Worm (Caenorhabditis elegans) whole organism, L4 larva: ENCODE measurements around the gene T28B11.1.

Experiments used
- F26F4.8 ChIP-seq: fragments of 200-800 bp; sonication (Bioruptor generic); conservative IDR thresholded peaks from 2 replicates; pipeline ENCODE4 v1.3.6; 2022; ENCODE audit warnings: missing genetic modification characterization, missing compliant biosample characterization
- F37D6.2 ChIP-seq: sonication (generic microtip); optimal IDR thresholded peaks from 2 replicates; lab custom pipeline; 2016; ENCODE audit warnings: mild to moderate bottlenecking, missing genetic modification characterization, missing compliant biosample characterization
- R02D3.7 ChIP-seq: fragments of 150-350 bp; sonication (generic microtip); optimal IDR thresholded peaks from 3 replicates; lab custom pipeline; 2014; ENCODE audit warnings: missing biosample characterization, missing genetic modification characterization
- T20F7.1 ChIP-seq: fragments of 200-800 bp; sonication (Bioruptor generic); optimal IDR thresholded peaks from 2 replicates; lab custom pipeline; 2018; ENCODE audit warnings: mild to moderate bottlenecking, missing genetic modification characterization, missing compliant biosample characterization
- Y5F2A.4 ChIP-seq: fragments of 200-800 bp; sonication (Bioruptor generic); optimal IDR thresholded peaks from 2 replicates; lab custom pipeline; 2018; ENCODE audit warnings: mild to moderate bottlenecking, missing genetic modification characterization, missing compliant biosample characterization
- Y75B8A.6 ChIP-seq: fragments of 200-800 bp; sonication (Bioruptor generic); IDR thresholded peaks from 2 replicates; pipeline ENCODE4 v1.3.6; 2022; ENCODE audit warnings: missing genetic modification reagents, missing genetic modification characterization, missing compliant biosample characterization
- ceh-20 ChIP-seq: fragments of 200-800 bp; sonication (Bioruptor generic); IDR thresholded peaks from 2 replicates; pipeline ENCODE4 v1.3.6; 2022; ENCODE audit warnings: missing genetic modification reagents, missing genetic modification characterization, missing compliant biosample characterization
- ceh-82 ChIP-seq: sonication (generic microtip); optimal IDR thresholded peaks from 2 replicates; lab custom pipeline; 2017; ENCODE audit warnings: missing biosample characterization, missing genetic modification characterization
- daf-16 ChIP-seq, 3 experiments: sonication (generic microtip); optimal IDR thresholded peaks; 2 replicates each; lab custom pipeline; 2016 to 2017; ENCODE audit warnings: missing genetic modification characterization in 3 of 3, missing genetic modification reagents in 3 of 3, mild to moderate bottlenecking in 2 of 3, missing compliant biosample characterization in 2 of 3, missing biosample characterization in 1 of 3, moderate library complexity in 1 of 3
- daf-19 ChIP-seq: fragments of 200-800 bp; sonication (Bioruptor generic); conservative IDR thresholded peaks from 2 replicates; pipeline ENCODE4 v1.3.6; 2022; ENCODE audit warnings: missing genetic modification characterization, missing compliant biosample characterization
- daf-8 ChIP-seq: fragments of 200-800 bp; sonication (Bioruptor generic); IDR thresholded peaks from 2 replicates; pipeline ENCODE4 v1.3.6; 2022; ENCODE audit warnings: missing genetic modification characterization, missing compliant biosample characterization
- dpl-1 ChIP-seq: fragments of 150-350 bp; optimal IDR thresholded peaks from 2 replicates; lab custom pipeline; 2014; ENCODE audit warnings: missing biosample characterization, missing genetic modification reagents, missing genetic modification characterization
- duxl-1 ChIP-seq: sonication (generic microtip); optimal IDR thresholded peaks from 2 replicates; lab custom pipeline; 2016; ENCODE audit warnings: mild to moderate bottlenecking, missing genetic modification characterization, moderate library complexity, missing compliant biosample characterization; ENCODE audit not compliant: poor library complexity
- egl-43 ChIP-seq: fragments of 200-800 bp; sonication (Bioruptor generic); IDR thresholded peaks from 2 replicates; pipeline ENCODE4 v1.3.6; 2022; ENCODE audit warnings: missing genetic modification reagents, missing genetic modification characterization, missing compliant biosample characterization
- fos-1 ChIP-seq: fragments of 150-350 bp; optimal IDR thresholded peaks from 2 replicates; lab custom pipeline; 2014; ENCODE audit warnings: missing biosample characterization, missing genetic modification characterization
- hif-1 ChIP-seq, 2 experiments: sonication (generic microtip); optimal IDR thresholded peaks; 2 replicates each; lab custom pipeline; 2016 to 2017; ENCODE audit warnings: missing compliant biosample characterization in 2 of 2, missing genetic modification characterization in 2 of 2, missing genetic modification reagents in 2 of 2, missing genotype in 2 of 2, mild to moderate bottlenecking in 1 of 2
- hlh-11 ChIP-seq: fragments of 200-800 bp; sonication (Bioruptor generic); optimal IDR thresholded peaks from 2 replicates; lab custom pipeline; 2018; ENCODE audit warnings: mild to moderate bottlenecking, missing genetic modification characterization, missing compliant biosample characterization
- jun-1 ChIP-seq: fragments of 150-350 bp; optimal IDR thresholded peaks from 2 replicates; lab custom pipeline; 2014; ENCODE audit warnings: missing biosample characterization, missing genetic modification reagents, missing genetic modification characterization
- lim-7 ChIP-seq: fragments of 200-800 bp; sonication (Bioruptor generic); IDR thresholded peaks from 2 replicates; pipeline ENCODE4 v1.3.6; 2022; ENCODE audit warnings: missing genetic modification characterization, missing compliant biosample characterization
- lin-1 ChIP-seq: fragments of 200-800 bp; sonication (Bioruptor generic); IDR thresholded peaks from 2 replicates; pipeline ENCODE4 v1.3.6; 2022; ENCODE audit warnings: missing genetic modification reagents, missing genetic modification characterization, missing compliant biosample characterization
- lin-15B ChIP-seq: fragments of 150-350 bp; sonication (generic microtip); optimal IDR thresholded peaks from 3 replicates; lab custom pipeline; 2014; ENCODE audit warnings: missing biosample characterization, missing genetic modification characterization
- lin-29 ChIP-seq: fragments of 200-800 bp; sonication (Bioruptor generic); IDR thresholded peaks from 2 replicates; pipeline ENCODE4 v1.3.6; 2022; ENCODE audit warnings: missing genetic modification reagents, missing genetic modification characterization, missing compliant biosample characterization
- lin-38 ChIP-seq: fragments of 200-800 bp; sonication (Bioruptor generic); IDR thresholded peaks from 2 replicates; pipeline ENCODE4 v1.3.6; 2022; ENCODE audit warnings: missing genetic modification reagents, missing genetic modification characterization, missing compliant biosample characterization
- lir-3 ChIP-seq: sonication (generic microtip); optimal IDR thresholded peaks from 2 replicates; lab custom pipeline; 2016; ENCODE audit warnings: mild to moderate bottlenecking, missing genetic modification characterization, missing compliant biosample characterization
- madf-9 ChIP-seq: fragments of 200-800 bp; sonication (Bioruptor generic); conservative IDR thresholded peaks from 2 replicates; pipeline ENCODE4 v1.3.6; 2022; ENCODE audit warnings: missing genetic modification reagents, missing genetic modification characterization, missing compliant biosample characterization
- mdt-29 ChIP-seq: fragments of 200-800 bp; sonication (Bioruptor generic); IDR thresholded peaks from 2 replicates; pipeline ENCODE4 v1.3.6; 2022; ENCODE audit warnings: missing genetic modification reagents, missing genetic modification characterization, missing compliant biosample characterization
- mes-2 ChIP-seq: sonication (generic microtip); optimal IDR thresholded peaks from 2 replicates; lab custom pipeline; 2016; ENCODE audit warnings: missing genotype, mild to moderate bottlenecking, missing genetic modification characterization, missing compliant biosample characterization; ENCODE audit not compliant: poor library complexity, severe bottlenecking
- mxl-2 ChIP-seq: fragments of 200-800 bp; sonication (Bioruptor generic); conservative IDR thresholded peaks from 2 replicates; pipeline ENCODE4 v1.3.6; 2022; ENCODE audit warnings: missing genetic modification reagents, missing genetic modification characterization, missing compliant biosample characterization
- mxl-3 ChIP-seq: fragments of 200-800 bp; sonication (Bioruptor generic); optimal IDR thresholded peaks from 2 replicates; lab custom pipeline; 2018; ENCODE audit warnings: mild to moderate bottlenecking, missing genetic modification characterization, missing compliant biosample characterization
- nhr-10 ChIP-seq: fragments of 150-350 bp; optimal IDR thresholded peaks from 2 replicates; lab custom pipeline; 2014; ENCODE audit warnings: missing biosample characterization, missing genetic modification characterization
- nhr-111 ChIP-seq: fragments of 200-800 bp; sonication (Bioruptor generic); optimal IDR thresholded peaks from 2 replicates; lab custom pipeline; 2018; ENCODE audit warnings: mild to moderate bottlenecking, missing genetic modification characterization, missing compliant biosample characterization
- nhr-237 ChIP-seq: sonication (generic microtip); optimal IDR thresholded peaks from 2 replicates; lab custom pipeline; 2017; ENCODE audit warnings: missing biosample characterization, missing genetic modification characterization
- nhr-25 ChIP-seq: sonication (generic microtip); optimal IDR thresholded peaks from 2 replicates; lab custom pipeline; 2017; ENCODE audit warnings: missing genetic modification characterization, mild to moderate bottlenecking, missing compliant biosample characterization, antibody characterized with exemption, moderate library complexity, borderline replicate concordance; ENCODE audit not compliant: insufficient read depth
- nhr-28 ChIP-seq: fragments of 150-350 bp; optimal IDR thresholded peaks from 2 replicates; lab custom pipeline; 2014; ENCODE audit warnings: missing biosample characterization, missing genetic modification characterization
- nhr-41 ChIP-seq: fragments of 200-800 bp; sonication (Bioruptor generic); IDR thresholded peaks from 2 replicates; pipeline ENCODE4 v1.3.6; 2022; ENCODE audit warnings: missing genetic modification reagents, missing genetic modification characterization, missing compliant biosample characterization
- nhr-48 ChIP-seq: sonication (generic microtip); optimal IDR thresholded peaks from 2 replicates; lab custom pipeline; 2016; ENCODE audit warnings: mild to moderate bottlenecking, missing genetic modification characterization, missing compliant biosample characterization
- nhr-6 ChIP-seq: fragments of 150-350 bp; optimal IDR thresholded peaks from 2 replicates; lab custom pipeline; 2014; ENCODE audit warnings: missing biosample characterization, missing genetic modification characterization
- nhr-77 ChIP-seq: fragments of 150-350 bp; optimal IDR thresholded peaks from 2 replicates; lab custom pipeline; 2014; ENCODE audit warnings: missing biosample characterization, missing genetic modification characterization
- pqm-1 ChIP-seq: sonication (generic microtip); optimal IDR thresholded peaks from 2 replicates; lab custom pipeline; 2017; ENCODE audit warnings: missing biosample characterization, missing genetic modification characterization
- spr-1 ChIP-seq: sonication (generic microtip); optimal IDR thresholded peaks from 2 replicates; lab custom pipeline; 2016; ENCODE audit warnings: mild to moderate bottlenecking, missing genetic modification characterization, missing compliant biosample characterization
- spr-3 ChIP-seq: fragments of 200-800 bp; sonication (Bioruptor generic); optimal IDR thresholded peaks from 2 replicates; lab custom pipeline; 2018; ENCODE audit warnings: mild to moderate bottlenecking, missing genetic modification characterization, missing compliant biosample characterization
- unc-130 ChIP-seq: sonication (generic microtip); optimal IDR thresholded peaks from 2 replicates; lab custom pipeline; 2016; ENCODE audit warnings: missing genetic modification reagents, missing genetic modification characterization, missing compliant biosample characterization
- unc-39 ChIP-seq: sonication (generic microtip); optimal IDR thresholded peaks from 2 replicates; lab custom pipeline; 2017; ENCODE audit warnings: missing biosample characterization, missing genetic modification characterization
- unc-62 ChIP-seq, 3 experiments: fragments of 150-350 bp in 1 of 3; sonication (generic microtip); optimal IDR thresholded peaks in 2 of 3; peaks in 1 of 3; 1 replicate in 1 of 3; 2 replicates in 2 of 3; lab custom pipeline; 2014 to 2017; ENCODE audit warnings: missing biosample characterization in 3 of 3, missing genetic modification characterization in 3 of 3, missing genetic modification reagents in 3 of 3, missing genotype in 1 of 3
- vab-7 ChIP-seq: fragments of 200-800 bp; sonication (Bioruptor generic); IDR thresholded peaks from 2 replicates; pipeline ENCODE4 v1.3.6; 2022; ENCODE audit warnings: missing genetic modification reagents, missing genetic modification characterization, missing compliant biosample characterization
- zag-1 ChIP-seq: fragments of 150-350 bp; optimal IDR thresholded peaks from 2 replicates; lab custom pipeline; 2014; ENCODE audit warnings: missing biosample characterization, missing genetic modification characterization
- zfp-3 ChIP-seq: fragments of 200-800 bp; sonication (Bioruptor generic); conservative IDR thresholded peaks from 2 replicates; pipeline ENCODE4 v1.3.6; 2022; ENCODE audit warnings: missing genetic modification reagents, missing genetic modification characterization, missing compliant biosample characterization
- zip-2 ChIP-seq: fragments of 150-350 bp; optimal IDR thresholded peaks from 2 replicates; lab custom pipeline; 2014; ENCODE audit warnings: missing biosample characterization, missing genetic modification characterization
- ztf-11 ChIP-seq: fragments of 150-350 bp; optimal IDR thresholded peaks from 2 replicates; lab custom pipeline; 2014; ENCODE audit warnings: missing biosample characterization, missing genetic modification characterization
- ztf-7 ChIP-seq: fragments of 150-350 bp; optimal IDR thresholded peaks from 2 replicates; lab custom pipeline; 2014; ENCODE audit warnings: missing biosample characterization, missing genetic modification characterization

Gene T28B11.1

DNA sequence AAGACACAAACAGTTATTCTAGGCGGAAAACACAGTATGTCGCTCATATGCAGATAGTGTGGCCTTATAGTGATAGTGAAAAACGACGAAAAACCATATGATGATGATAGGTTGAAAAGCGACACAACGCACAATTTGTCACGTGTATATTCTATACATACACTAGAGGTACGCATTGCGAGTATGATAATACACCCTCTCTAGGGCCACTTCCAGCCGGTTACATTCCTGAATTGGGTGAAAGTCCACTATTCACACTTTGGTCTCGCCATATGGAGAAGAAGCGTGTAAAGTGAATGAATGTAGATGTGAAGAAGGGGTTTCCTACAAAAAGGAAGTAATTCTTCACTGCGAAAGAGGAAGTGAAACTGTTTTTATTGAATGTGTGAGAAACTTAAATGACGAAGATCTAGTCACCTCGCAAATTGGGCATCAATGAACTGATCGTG, 2.7 kb downstream of the T28B11.1 start (continued):
- TF ChIP-seq mxl-2 (GFP tag; lab: Robert Waterston, UW) (no peak), Y75B8A.6 (GFP tag; lab: Robert Waterston, UW) (no peak), zag-1 (tag; lab: Kevin White, UChicago) (no peak), nhr-41 (GFP tag; lab: Robert Waterston, UW) (no peak), daf-19 (no peak), nhr-48 (peak; percentile 91), lin-1 (GFP tag; lab: Robert Waterston, UW) (0 out of 2 replicates have a peak, but pooled peaks have one; percentile 40), lir-3 (tag; lab: Kevin White, UChicago) (no peak), daf-16 (GFP tag; optimal IDR thresholded peaks at IDR 0.05; lab: Kevin White, UChicago) (no peak), daf-16 (tag; optimal IDR thresholded peaks at IDR 0.05; lab: Kevin White, UChicago) (peak; percentile 80), nhr-10 (peak; percentile 53), madf-9 (no peak), zip-2 (no peak), Y5F2A.4 (GFP tag; lab: Kevin White, UChicago) (no peak), ceh-20 (peak; percentile 30; the same call in 1 of the 2 replicates), unc-62 (GFP tag; optimal IDR thresholded peaks at IDR 0.05 in 1 of 2; lab: Kevin White, UChicago) (peak in 1 of 2 experiments; percentile 86), unc-62 (tag; optimal IDR thresholded peaks at IDR 0.05; lab: Kevin White, UChicago) (no peak), hlh-11 (peak; percentile 85), spr-3 (GFP tag; lab: Kevin White, UChicago) (no peak), ztf-7 (tag; lab: Kevin White, UChicago) (no peak), lim-7 (GFP tag; lab: Robert Waterston, UW) (no peak), nhr-237 (tag; lab: Kevin White, UChicago) (no peak), nhr-111 (GFP tag; lab: Kevin White, UChicago) (no peak), jun-1 (no peak), spr-1 (tag; lab: Kevin White, UChicago) (no peak), ceh-82 (tag; lab: Kevin White, UChicago) (no peak), nhr-77 (peak; percentile 14), hif-1 (tag; optimal IDR thresholded peaks at IDR 0.05; lab: Kevin White, UChicago) (peak in 1 of 2 experiments; percentile 10), mxl-3 (GFP tag; lab: Kevin White, UChicago) (peak; percentile 75), daf-8 (GFP tag; lab: Robert Waterston, UW) (no peak), dpl-1 (GFP tag; lab: Kevin White, UChicago) (no peak), nhr-28 (peak; percentile 99), T20F7.1 (GFP tag; lab: Kevin White, UChicago) (peak; percentile 2), F26F4.8 (GFP tag; lab: Robert Waterston, UW) (no peak), lin-15B (tag; lab: Kevin White, UChicago) (no peak), pqm-1 (tag; lab: Kevin White, UChicago) (peak; percentile 84), unc-130 (no peak), ztf-11 (tag; lab: Kevin White, UChicago) (no peak), mdt-29 (GFP tag; lab: Robert Waterston, UW) (no peak), nhr-6 (tag; lab: Kevin White, UChicago) (no peak), mes-2 (tag; lab: Kevin White, UChicago) (peak; percentile 29), zfp-3 (no peak), R02D3.7 (tag; lab: Kevin White, UChicago) (no peak), lin-38 (GFP tag; lab: Robert Waterston, UW) (no peak), F37D6.2 (tag; lab: Kevin White, UChicago) (no peak), egl-43 (GFP tag; lab: Robert Waterston, UW) (no peak), lin-29 (no peak), unc-39 (no peak), nhr-25 (tag; lab: Kevin White, UChicago) (no peak), duxl-1 (tag; lab: Kevin White, UChicago) (no peak), vab-7 (GFP tag; lab: Robert Waterston, UW) (no peak), fos-1 (tag; lab: Kevin White, UChicago) (no peak)
